Fruit fly (Drosophila melanogaster) whole organism, embryonic: ENCODE data around the gene scaf6.

Experiments used
- Adf1 ChIP-seq: fragments of 200-800 bp; sonication (Bioruptor generic); IDR thresholded peaks from 2 replicates; pipeline ENCODE4 v1.3.6; 2022; ENCODE audit warnings: missing biosample characterization, missing genetic modification characterization
- BEAF-32 ChIP-seq: fragments of 200-800 bp; sonication (Bioruptor generic); optimal IDR thresholded peaks from 3 replicates; lab custom pipeline; 2017; ENCODE audit warnings: missing biosample characterization, missing genetic modification characterization, mild to moderate bottlenecking, moderate library complexity, missing genetic modification reagents
- CG11696 ChIP-seq: fragments of 200-800 bp; sonication (Bioruptor generic); IDR thresholded peaks from 2 replicates; pipeline ENCODE4 v1.3.6; 2022; ENCODE audit warnings: missing biosample characterization, missing genetic modification characterization
- CG15073 ChIP-seq: fragments of 200-800 bp; sonication (Bioruptor generic); optimal IDR thresholded peaks from 2 replicates; lab custom pipeline; 2016; ENCODE audit warnings: missing biosample characterization, missing genetic modification characterization
- CG16779 ChIP-seq: fragments of 200-800 bp; sonication (Bioruptor generic); IDR thresholded peaks from 2 replicates; pipeline ENCODE4 v1.3.6; 2022; ENCODE audit warnings: missing biosample characterization, missing genetic modification characterization
- CG17385 ChIP-seq: fragments of 200-800 bp; sonication (Bioruptor generic); optimal IDR thresholded peaks from 3 replicates; lab custom pipeline; 2018; ENCODE audit warnings: missing biosample characterization, mild to moderate bottlenecking, missing genetic modification characterization
- CG18764 ChIP-seq: fragments of 200-800 bp; sonication (Bioruptor generic); optimal IDR thresholded peaks from 3 replicates; lab custom pipeline; 2016; ENCODE audit warnings: missing biosample characterization, missing genetic modification characterization
- CG2875 ChIP-seq: fragments of 200-800 bp; sonication (Bioruptor generic); optimal IDR thresholded peaks from 2 replicates; lab custom pipeline; 2017; ENCODE audit warnings: missing biosample characterization, mild to moderate bottlenecking, missing genetic modification characterization, missing genetic modification reagents
- CG32767 ChIP-seq: fragments of 200-800 bp; sonication (Bioruptor generic); IDR thresholded peaks from 2 replicates; pipeline ENCODE4 v1.3.6; 2022; ENCODE audit warnings: missing biosample characterization, missing genetic modification characterization
- CG34376 ChIP-seq: fragments of 200-800 bp; sonication (Bioruptor generic); optimal IDR thresholded peaks from 2 replicates; lab custom pipeline; 2018; ENCODE audit warnings: missing biosample characterization, mild to moderate bottlenecking, missing genetic modification characterization
- CG4282 ChIP-seq: fragments of 200-800 bp; sonication (Bioruptor generic); optimal IDR thresholded peaks from 2 replicates; lab custom pipeline; 2016; ENCODE audit warnings: missing biosample characterization, missing genetic modification characterization
- CG43689 ChIP-seq: fragments of 200-800 bp; sonication (Bioruptor generic); IDR thresholded peaks from 2 replicates; pipeline ENCODE4 v1.3.6; 2022; ENCODE audit warnings: missing biosample characterization, missing genetic modification characterization
- CG6175 ChIP-seq: fragments of 200-800 bp; sonication (Bioruptor generic); IDR thresholded peaks from 3 replicates; pipeline ENCODE4 v1.3.6; 2022; ENCODE audit warnings: missing biosample characterization, missing genetic modification characterization
- CG6254 ChIP-seq: fragments of 200-800 bp; sonication (Bioruptor generic); optimal IDR thresholded peaks from 3 replicates; lab custom pipeline; 2017; ENCODE audit warnings: mild to moderate bottlenecking, missing biosample characterization, missing genetic modification reagents, missing genetic modification characterization
- CG7556 ChIP-seq: fragments of 200-800 bp; sonication (Bioruptor generic); optimal IDR thresholded peaks from 2 replicates; lab custom pipeline; 2017; ENCODE audit warnings: missing biosample characterization, mild to moderate bottlenecking, missing genetic modification characterization
- CG7839 ChIP-seq: fragments of 200-800 bp; sonication (Bioruptor generic); optimal IDR thresholded peaks from 3 replicates; lab custom pipeline; 2018; ENCODE audit warnings: missing biosample characterization, mild to moderate bottlenecking, missing genetic modification characterization, moderate library complexity
- CG7963 ChIP-seq: fragments of 200-800 bp; sonication (Bioruptor generic); IDR thresholded peaks from 3 replicates; pipeline ENCODE4 v1.3.6; 2022; ENCODE audit warnings: missing biosample characterization, missing genetic modification characterization; ENCODE audit not compliant: partially characterized antibody
- Dip3 ChIP-seq: fragments of 200-800 bp; sonication (Bioruptor generic); optimal IDR thresholded peaks from 3 replicates; lab custom pipeline; 2016; ENCODE audit warnings: missing biosample characterization, missing genetic modification characterization
- E2f2 ChIP-seq: fragments of 200-800 bp; sonication (Bioruptor generic); IDR thresholded peaks from 2 replicates; pipeline ENCODE4 v1.3.6; 2022; ENCODE audit warnings: missing biosample characterization, missing genetic modification characterization
- Lhr ChIP-seq: fragments of 200-800 bp; sonication (Bioruptor generic); optimal IDR thresholded peaks from 3 replicates; lab custom pipeline; 2017; ENCODE audit warnings: mild to moderate bottlenecking, missing biosample characterization, missing genetic modification reagents, missing genetic modification characterization
- Lpt ChIP-seq: fragments of >200 bp; optimal IDR thresholded peaks from 2 replicates; lab custom pipeline; 2018; ENCODE audit warnings: missing biosample characterization, missing genetic modification characterization
- Mrtf ChIP-seq: fragments of 200-800 bp; sonication (Bioruptor generic); IDR thresholded peaks from 3 replicates; pipeline ENCODE4 v1.3.6; 2022; ENCODE audit warnings: missing biosample characterization, missing genetic modification characterization
- Ravus ChIP-seq: fragments of 200-800 bp; sonication (Bioruptor generic); IDR thresholded peaks from 2 replicates; pipeline ENCODE4 v1.3.6; 2022; ENCODE audit warnings: missing biosample characterization, missing genetic modification characterization
- Stat92E ChIP-seq, 3 experiments: fragments of >200 bp in 2 of 3; fragments of 200-800 bp in 1 of 3; sonication (Bioruptor generic) in 1 of 3; optimal IDR thresholded peaks; 2 replicates each; lab custom pipeline; 2017 to 2019; ENCODE audit warnings: missing biosample characterization in 3 of 3, missing genetic modification characterization in 3 of 3, mild to moderate bottlenecking in 1 of 3, moderate library complexity in 1 of 3
- al ChIP-seq: fragments of 200-800 bp; sonication (Bioruptor generic); IDR thresholded peaks from 2 replicates; pipeline ENCODE4 v1.3.6; 2022; ENCODE audit warnings: missing biosample characterization, missing genetic modification characterization
- amos ChIP-seq: fragments of 200-800 bp; sonication (Bioruptor generic); IDR thresholded peaks from 2 replicates; pipeline ENCODE4 v1.3.6; 2022; ENCODE audit warnings: missing biosample characterization, missing genetic modification characterization; ENCODE audit not compliant: partially characterized antibody
- ash1 ChIP-seq: fragments of 200-800 bp; sonication (Bioruptor generic); optimal IDR thresholded peaks from 2 replicates; lab custom pipeline; 2018; ENCODE audit warnings: missing biosample characterization, mild to moderate bottlenecking, missing genetic modification characterization
- bbx ChIP-seq: fragments of 200-800 bp; sonication (Bioruptor generic); IDR thresholded peaks from 2 replicates; pipeline ENCODE4 v1.3.6; 2022; ENCODE audit warnings: missing biosample characterization, missing genetic modification characterization; ENCODE audit not compliant: partially characterized antibody
- bsh ChIP-seq, 2 experiments: fragments of 200-800 bp; sonication (Bioruptor generic); optimal IDR thresholded peaks; 2 replicates each; lab custom pipeline; 2017 to 2018; ENCODE audit warnings: mild to moderate bottlenecking in 2 of 2, missing biosample characterization in 2 of 2, missing genetic modification characterization in 2 of 2, moderate library complexity in 1 of 2
- cwo ChIP-seq: fragments of 200-800 bp; sonication (Bioruptor generic); optimal IDR thresholded peaks from 3 replicates; lab custom pipeline; 2017; ENCODE audit warnings: missing biosample characterization, missing genetic modification characterization, mild to moderate bottlenecking, moderate library complexity, missing genetic modification reagents
- da ChIP-seq: fragments of 200-800 bp; sonication (Bioruptor generic); optimal IDR thresholded peaks from 2 replicates; lab custom pipeline; 2016; ENCODE audit warnings: missing biosample characterization, missing genetic modification characterization
- dan ChIP-seq: fragments of 200-800 bp; sonication (Bioruptor generic); IDR thresholded peaks from 2 replicates; pipeline ENCODE4 v1.3.6; 2022; ENCODE audit warnings: missing biosample characterization, missing genetic modification characterization
- dysf ChIP-seq: fragments of 200-800 bp; sonication (Bioruptor generic); IDR thresholded peaks from 3 replicates; pipeline ENCODE4 v1.3.6; 2022; ENCODE audit warnings: missing biosample characterization, missing genetic modification characterization
- esg ChIP-seq: fragments of 200-800 bp; sonication (Bioruptor generic); conservative IDR thresholded peaks from 2 replicates; pipeline ENCODE4 v1.3.6; 2022; ENCODE audit warnings: missing biosample characterization, missing genetic modification characterization
- fd3F ChIP-seq: fragments of 200-800 bp; sonication (Bioruptor generic); optimal IDR thresholded peaks from 2 replicates; lab custom pipeline; 2018; ENCODE audit warnings: missing biosample characterization, mild to moderate bottlenecking, missing genetic modification characterization, moderate library complexity
- gro ChIP-seq: fragments of 200-800 bp; sonication (Bioruptor generic); optimal IDR thresholded peaks from 2 replicates; lab custom pipeline; 2016; ENCODE audit warnings: missing biosample characterization, missing genetic modification characterization
- oc ChIP-seq: fragments of 200-800 bp; sonication (Bioruptor generic); optimal IDR thresholded peaks from 2 replicates; lab custom pipeline; 2018; ENCODE audit warnings: missing biosample characterization, mild to moderate bottlenecking, missing genetic modification characterization, moderate library complexity
- odd ChIP-seq: fragments of 200-800 bp; sonication (Bioruptor generic); optimal IDR thresholded peaks from 2 replicates; lab custom pipeline; 2017; ENCODE audit warnings: missing biosample characterization, mild to moderate bottlenecking, missing genetic modification characterization
- onecut ChIP-seq: fragments of 200-800 bp; sonication (Bioruptor generic); IDR thresholded peaks from 2 replicates; pipeline ENCODE4 v1.3.6; 2022; ENCODE audit warnings: missing biosample characterization, missing genetic modification characterization
- pan ChIP-seq, 4 experiments: fragments of >200 bp in 3 of 4; fragments of 200-800 bp in 1 of 4; sonication (Bioruptor generic) in 1 of 4; optimal IDR thresholded peaks in 3 of 4; IDR thresholded peaks in 1 of 4; 2 replicates each; pipeline versions ENCODE4 v1.3.6 to Lab custom; 2017 to 2022; ENCODE audit warnings: missing biosample characterization in 2 of 4, missing genetic modification characterization in 2 of 4, mixed read lengths in 1 of 4
- pita ChIP-seq: fragments of 200-800 bp; sonication (Bioruptor generic); optimal IDR thresholded peaks from 2 replicates; lab custom pipeline; 2017; ENCODE audit warnings: missing biosample characterization, mild to moderate bottlenecking, missing genetic modification characterization
- pnt ChIP-seq: fragments of 200-800 bp; sonication (Bioruptor generic); optimal IDR thresholded peaks from 3 replicates; lab custom pipeline; 2016; ENCODE audit warnings: missing biosample characterization, missing genetic modification characterization
- seq ChIP-seq: fragments of 200-800 bp; sonication (Bioruptor generic); IDR thresholded peaks from 2 replicates; pipeline ENCODE4 v1.3.6; 2022; ENCODE audit warnings: missing biosample characterization, missing genetic modification characterization
- tll ChIP-seq, 2 experiments: fragments of 200-800 bp in 1 of 2; fragments of >200 bp in 1 of 2; sonication (Bioruptor generic) in 1 of 2; optimal IDR thresholded peaks; 2 replicates each; lab custom pipeline; 2017 to 2019; ENCODE audit warnings: missing biosample characterization in 2 of 2, missing genetic modification characterization in 2 of 2, mild to moderate bottlenecking in 1 of 2, moderate library complexity in 1 of 2
- tup ChIP-seq: fragments of 200-800 bp; sonication (Bioruptor generic); optimal IDR thresholded peaks from 2 replicates; lab custom pipeline; 2016; ENCODE audit warnings: missing biosample characterization, mild to moderate bottlenecking, missing genetic modification characterization, moderate library complexity
- usp ChIP-seq: fragments of >200 bp; optimal IDR thresholded peaks from 2 replicates; lab custom pipeline; 2017; ENCODE audit warnings: missing biosample characterization, missing genetic modification characterization

scaf6 gene

DNA sequence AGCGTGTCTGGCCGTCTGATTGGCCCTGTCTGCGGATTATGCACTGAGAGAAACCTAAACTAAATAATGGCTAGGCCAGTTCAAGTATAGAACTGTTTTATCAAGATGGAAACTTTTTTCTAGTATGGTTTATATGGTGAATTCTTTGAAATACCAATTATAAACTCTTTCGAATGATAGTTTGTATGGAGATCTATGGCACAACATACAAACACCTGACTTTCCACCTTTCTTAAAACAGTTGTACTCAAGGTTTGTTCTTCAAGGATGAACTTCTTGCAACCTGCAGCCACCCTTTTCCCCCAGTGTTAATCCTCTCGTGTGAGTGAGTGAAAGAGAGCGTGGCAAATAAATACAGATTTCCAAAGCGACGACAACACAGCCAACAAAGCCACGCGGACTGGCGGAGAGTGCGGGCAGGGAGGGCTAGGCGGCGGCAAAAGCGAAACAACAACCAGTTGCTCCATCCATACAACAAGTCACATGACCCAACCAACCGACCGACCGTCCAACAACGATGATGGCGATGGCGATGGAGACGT, 38.1 kb downstream of the scaf6 start (continued):
- TF ChIP-seq CG11696 (GFP tag; lab: Robert Waterston, UW) (peak; percentile 44; the same call in 1 of the 2 replicates), CG7556 (peak; percentile 93), CG43689 (peak; percentile 79), bbx (no peak), fd3F (GFP tag; lab: Kevin White, UChicago) (peak; percentile 88), CG15073 (GFP tag; lab: Kevin White, UChicago) (peak; percentile 35), CG16779 (no peak; the same call in 1 of the 2 replicates), pnt (peak; percentile 89), pita (GFP tag; lab: Kevin White, UChicago) (no peak), Adf1 (GFP tag; lab: Robert Waterston, UW) (peak; percentile 56), al (GFP tag; lab: Robert Waterston, UW) (peak; percentile 91), tup (GFP tag; lab: Kevin White, UChicago) (peak; percentile 67)

DNA sequence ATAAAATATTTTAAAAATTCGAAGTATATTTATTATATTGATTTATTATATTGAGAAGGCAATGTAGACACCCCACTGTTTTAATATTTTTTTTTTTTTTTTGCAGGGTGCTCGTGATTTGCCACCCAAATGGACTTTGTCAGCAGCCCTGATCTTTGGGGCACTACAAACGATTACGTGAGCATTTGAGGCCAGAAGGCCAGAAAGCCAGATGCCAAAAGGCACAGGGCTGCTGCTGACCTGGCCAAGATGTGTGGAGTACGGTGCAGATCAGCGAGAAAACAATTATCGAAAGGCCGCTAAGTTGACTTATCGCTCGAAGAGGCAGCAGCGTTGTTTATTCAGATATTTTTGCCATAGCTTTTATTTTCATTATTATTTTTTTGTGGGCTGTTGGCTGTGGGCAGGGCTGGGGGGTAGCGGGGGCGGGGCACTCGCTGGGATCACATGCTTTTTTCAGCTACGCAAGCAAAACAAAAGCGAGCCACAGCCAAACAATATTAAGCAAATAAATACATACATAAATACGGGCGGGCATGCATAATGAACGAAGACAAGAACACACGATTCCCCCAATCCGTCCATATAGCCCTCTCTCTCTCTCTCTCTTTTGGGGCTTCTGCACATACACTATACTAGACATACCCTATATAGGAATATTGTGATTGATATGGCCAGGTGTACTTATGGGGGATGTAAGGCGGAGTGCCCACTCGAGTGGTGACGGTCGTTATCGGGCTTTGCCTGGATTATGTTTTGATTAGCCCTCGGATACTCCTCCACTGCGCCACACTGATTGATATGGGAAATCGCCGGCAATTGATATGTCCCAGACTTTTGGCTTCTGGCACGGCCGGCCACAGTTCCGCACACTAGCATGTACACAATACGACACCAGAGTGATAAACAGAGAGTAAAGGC, 38.9 kb downstream of the scaf6 start:
- no peak for TF ChIP-seq bbx
- no peak for TF ChIP-seq ash1 (GFP tag; lab: Kevin White, UChicago)
- peak; percentile 69 for TF ChIP-seq CG34376 (GFP tag; lab: Kevin White, UChicago)
- TF ChIP-seq bsh (GFP tag; optimal IDR thresholded peaks at IDR 0.05; lab: Kevin White, UChicago), result no peak
- no peak for TF ChIP-seq Dip3 (GFP tag; lab: Kevin White, UChicago)
- no peak for TF ChIP-seq Ravus (GFP tag; lab: Robert Waterston, UW)
- TF ChIP-seq CG32767 (GFP tag; lab: Robert Waterston, UW), result no peak
- no peak for TF ChIP-seq seq (GFP tag; lab: Robert Waterston, UW)
- no peak for TF ChIP-seq usp (GFP tag; lab: Kevin White, UChicago)
- TF ChIP-seq da (GFP tag; lab: Kevin White, UChicago), result no peak
- TF ChIP-seq dysf, result no peak
- TF ChIP-seq esg (GFP tag; lab: Robert Waterston, UW), result no peak
- no peak for TF ChIP-seq tll (GFP tag; optimal IDR thresholded peaks at IDR 0.05; lab: Kevin White, UChicago)
- TF ChIP-seq Mrtf (GFP tag; lab: Robert Waterston, UW), result 0 out of 3 replicates have a peak, but pooled peaks have one; percentile 26
- no peak for TF ChIP-seq gro (GFP tag; lab: Kevin White, UChicago)
- TF ChIP-seq Adf1 (GFP tag; lab: Robert Waterston, UW), result peak; percentile 31; the same call in 1 of the 2 replicates
- peak; percentile 95 for TF ChIP-seq cwo
- no peak for TF ChIP-seq Stat92E (GFP tag; optimal IDR thresholded peaks at IDR 0.05; lab: Kevin White, UChicago)
- TF ChIP-seq CG18764 (GFP tag; lab: Kevin White, UChicago), result no peak
- TF ChIP-seq oc (tag; lab: Kevin White, UChicago), result no peak
- TF ChIP-seq amos, result no peak
- TF ChIP-seq E2f2, result no peak
- TF ChIP-seq CG4282 (GFP tag; lab: Kevin White, UChicago), result no peak
- TF ChIP-seq pan (optimal IDR thresholded peaks at IDR 0.05; lab: Kevin White, UChicago), result no peak
- TF ChIP-seq pan (GFP tag; optimal IDR thresholded peaks at IDR 0.05 in 1 of 2, IDR thresholded peaks at IDR 0.05 in 1 of 2), result no peak
- no peak for TF ChIP-seq CG17385
- TF ChIP-seq Lhr (GFP tag; lab: Kevin White, UChicago), result no peak
- TF ChIP-seq onecut, result no peak
- no peak for TF ChIP-seq dan (GFP tag; lab: Robert Waterston, UW)
- TF ChIP-seq CG7963 (GFP tag; lab: Robert Waterston, UW), result no peak
- no peak for TF ChIP-seq CG6254 (GFP tag; lab: Kevin White, UChicago)
- TF ChIP-seq Lpt, result no peak
- TF ChIP-seq CG2875 (GFP tag; lab: Kevin White, UChicago), result no peak
- TF ChIP-seq CG7839 (tag; lab: Kevin White, UChicago), result no peak
- peak; percentile 28; the same call in 1 of the 3 replicates for TF ChIP-seq CG6175 (GFP tag; lab: Robert Waterston, UW)
- TF ChIP-seq odd (GFP tag; lab: Kevin White, UChicago), result no peak
- no peak for TF ChIP-seq BEAF-32 (GFP tag; lab: Kevin White, UChicago)
